Fruit fly (Drosophila melanogaster) whole organism, embryonic: Measurements from ENCODE around the gene Charon.
A peak's percentile ranks its signal among the peaks of the same experiment; 100 is the strongest.

Experiments used
- Aef1 ChIP-seq: fragments of 200-800 bp; sonication (Bioruptor generic); IDR thresholded peaks from 3 replicates; pipeline ENCODE4 v1.3.6; 2022; ENCODE audit warnings: missing biosample characterization, missing genetic modification characterization
- Asciz ChIP-seq: fragments of 200-800 bp; sonication (Bioruptor generic); optimal IDR thresholded peaks from 2 replicates; lab custom pipeline; 2017; ENCODE audit warnings: missing biosample characterization, mild to moderate bottlenecking, missing genetic modification characterization, missing genetic modification reagents
- Awh ChIP-seq: fragments of 200-800 bp; sonication (Bioruptor generic); IDR thresholded peaks from 2 replicates; pipeline ENCODE4, ENCODE4 v1.3.6; 2022; ENCODE audit warnings: missing biosample characterization, missing genetic modification characterization
- Blimp-1 ChIP-seq: fragments of 200-800 bp; sonication (Bioruptor generic); optimal IDR thresholded peaks from 3 replicates; lab custom pipeline; 2018; ENCODE audit warnings: missing biosample characterization, missing genetic modification characterization, mild to moderate bottlenecking, moderate library complexity, missing genetic modification reagents
- CG10147 ChIP-seq: fragments of 200-800 bp; sonication (Bioruptor generic); optimal IDR thresholded peaks from 2 replicates; lab custom pipeline; 2019; ENCODE audit warnings: missing biosample characterization, mild to moderate bottlenecking, missing genetic modification characterization, moderate library complexity
- CG10654 ChIP-seq: fragments of 200-800 bp; sonication (Bioruptor generic); optimal IDR thresholded peaks from 2 replicates; lab custom pipeline; 2016; ENCODE audit warnings: missing biosample characterization, missing genetic modification characterization
- CG10979 ChIP-seq: fragments of 200-800 bp; sonication (Bioruptor generic); optimal IDR thresholded peaks from 2 replicates; lab custom pipeline; 2018; ENCODE audit warnings: missing biosample characterization, mild to moderate bottlenecking, missing genetic modification characterization, moderate library complexity
- CG12236 ChIP-seq: fragments of 200-800 bp; sonication (Bioruptor generic); optimal IDR thresholded peaks from 2 replicates; lab custom pipeline; 2016; ENCODE audit warnings: missing biosample characterization, missing genetic modification characterization
- CG12942 ChIP-seq: fragments of 200-800 bp; sonication (Bioruptor generic); optimal IDR thresholded peaks from 3 replicates; lab custom pipeline; 2016; ENCODE audit warnings: missing biosample characterization, missing genetic modification characterization
- CG15514 ChIP-seq: fragments of 200-800 bp; sonication (Bioruptor generic); optimal IDR thresholded peaks from 3 replicates; lab custom pipeline; 2017; ENCODE audit warnings: missing biosample characterization, missing genetic modification characterization, mild to moderate bottlenecking, moderate library complexity, missing genetic modification reagents
- CG16815 ChIP-seq: fragments of 200-800 bp; sonication (Bioruptor generic); optimal IDR thresholded peaks from 3 replicates; lab custom pipeline; 2017; ENCODE audit warnings: missing biosample characterization, mild to moderate bottlenecking, missing genetic modification characterization
- CG18619 ChIP-seq: fragments of 200-800 bp; sonication (Bioruptor generic); optimal IDR thresholded peaks from 3 replicates; lab custom pipeline; 2017; ENCODE audit warnings: missing biosample characterization, mild to moderate bottlenecking, missing genetic modification characterization
- CG2120 ChIP-seq: fragments of 200-800 bp; sonication (Bioruptor generic); optimal IDR thresholded peaks from 3 replicates; lab custom pipeline; 2016; ENCODE audit warnings: missing biosample characterization, missing genetic modification characterization
- CG32767 ChIP-seq: fragments of 200-800 bp; sonication (Bioruptor generic); IDR thresholded peaks from 2 replicates; pipeline ENCODE4 v1.3.6; 2022; ENCODE audit warnings: missing biosample characterization, missing genetic modification characterization
- CG33213 ChIP-seq: fragments of 200-800 bp; sonication (Bioruptor generic); optimal IDR thresholded peaks from 3 replicates; lab custom pipeline; 2016; ENCODE audit warnings: missing biosample characterization, missing genetic modification characterization
- CG3407 ChIP-seq: fragments of 200-800 bp; sonication (Bioruptor generic); optimal IDR thresholded peaks from 2 replicates; lab custom pipeline; 2018; ENCODE audit warnings: missing biosample characterization, mild to moderate bottlenecking, missing genetic modification characterization
- CG6854 ChIP-seq: fragments of 200-800 bp; sonication (Bioruptor generic); optimal IDR thresholded peaks from 3 replicates; lab custom pipeline; 2017; ENCODE audit warnings: missing biosample characterization, mild to moderate bottlenecking, missing genetic modification characterization
- CG7963 ChIP-seq: fragments of 200-800 bp; sonication (Bioruptor generic); IDR thresholded peaks from 3 replicates; pipeline ENCODE4 v1.3.6; 2022; ENCODE audit warnings: missing biosample characterization, missing genetic modification characterization; ENCODE audit not compliant: partially characterized antibody
- CG8290 ChIP-seq, 3 experiments: fragments of 200-800 bp; sonication (Bioruptor generic); optimal IDR thresholded peaks; 2 replicates each; lab custom pipeline; 2016 to 2019; ENCODE audit warnings: missing biosample characterization in 3 of 3, missing genetic modification characterization in 3 of 3, mild to moderate bottlenecking in 2 of 3, moderate library complexity in 1 of 3
- CG8924 ChIP-seq: fragments of 200-800 bp; optimal IDR thresholded peaks from 3 replicates; lab custom pipeline; 2019; ENCODE audit warnings: missing biosample characterization, mild to moderate bottlenecking, missing genetic modification characterization, moderate library complexity
- CHES-1-like ChIP-seq: fragments of 200-800 bp; sonication (Bioruptor generic); optimal IDR thresholded peaks from 2 replicates; lab custom pipeline; 2016; ENCODE audit warnings: missing biosample characterization, missing genetic modification characterization
- Dad ChIP-seq: fragments of 200-800 bp; sonication (Bioruptor generic); optimal IDR thresholded peaks from 3 replicates; lab custom pipeline; 2016; ENCODE audit warnings: missing biosample characterization, missing genetic modification characterization
- Dip2 ChIP-seq: fragments of 200-800 bp; sonication (Bioruptor generic); IDR thresholded peaks from 2 replicates; pipeline ENCODE4 v1.3.6; 2022; ENCODE audit warnings: missing biosample characterization, missing genetic modification characterization
- Ets97D ChIP-seq: fragments of 200-800 bp; sonication (Bioruptor generic); optimal IDR thresholded peaks from 3 replicates; lab custom pipeline; 2016; ENCODE audit warnings: missing biosample characterization, missing genetic modification characterization
- HLH4C ChIP-seq: fragments of 200-800 bp; sonication (Bioruptor generic); IDR thresholded peaks from 3 replicates; pipeline ENCODE4 v1.3.6; 2022; ENCODE audit warnings: missing biosample characterization, missing genetic modification characterization; ENCODE audit not compliant: partially characterized antibody
- Hr51 ChIP-seq, 2 experiments: fragments of 200-800 bp; sonication (Bioruptor generic); optimal IDR thresholded peaks; 2 replicates in 1 of 2; 3 replicates in 1 of 2; lab custom pipeline; 2016 to 2018; ENCODE audit warnings: missing biosample characterization in 2 of 2, missing genetic modification characterization in 2 of 2, mild to moderate bottlenecking in 1 of 2, moderate library complexity in 1 of 2
- Hsf ChIP-seq: fragments of 200-800 bp; sonication (Bioruptor generic); optimal IDR thresholded peaks from 3 replicates; lab custom pipeline; 2016; ENCODE audit warnings: missing biosample characterization, missing genetic modification characterization
- NfI ChIP-seq: fragments of 200-800 bp; sonication (Bioruptor generic); optimal IDR thresholded peaks from 3 replicates; lab custom pipeline; 2018; ENCODE audit warnings: missing biosample characterization, mild to moderate bottlenecking, missing genetic modification characterization, moderate library complexity
- Opbp ChIP-seq: fragments of 200-800 bp; sonication (Bioruptor generic); IDR thresholded peaks from 3 replicates; pipeline ENCODE4 v1.3.6; 2022; ENCODE audit warnings: missing biosample characterization, missing genetic modification characterization; ENCODE audit not compliant: partially characterized antibody
- Sry-β ChIP-seq: fragments of 200-800 bp; sonication (Bioruptor generic); optimal IDR thresholded peaks from 2 replicates; lab custom pipeline; 2018; ENCODE audit warnings: missing biosample characterization, mild to moderate bottlenecking, missing genetic modification characterization, moderate library complexity
- Xbp1 ChIP-seq: fragments of 200-800 bp; sonication (Bioruptor generic); optimal IDR thresholded peaks from 3 replicates; lab custom pipeline; 2016; ENCODE audit warnings: missing biosample characterization, mild to moderate bottlenecking, missing genetic modification characterization
- aop ChIP-seq: fragments of 200-800 bp; sonication (Bioruptor generic); IDR thresholded peaks from 2 replicates; pipeline ENCODE4 v1.3.6; 2022; ENCODE audit warnings: missing biosample characterization, missing genetic modification characterization
- bcd ChIP-seq: fragments of 200-800 bp; sonication (Bioruptor generic); optimal IDR thresholded peaks from 2 replicates; lab custom pipeline; 2017; ENCODE audit warnings: missing biosample characterization, mild to moderate bottlenecking, missing genetic modification characterization
- ci ChIP-seq: fragments of 200-800 bp; sonication (Bioruptor generic); IDR thresholded peaks from 3 replicates; pipeline ENCODE4 v1.3.6; 2022; ENCODE audit warnings: missing biosample characterization, missing genetic modification characterization
- crc ChIP-seq: fragments of 200-800 bp; sonication (Bioruptor generic); optimal IDR thresholded peaks from 2 replicates; lab custom pipeline; 2016; ENCODE audit warnings: missing biosample characterization, missing genetic modification characterization
- danr ChIP-seq: fragments of 200-800 bp; sonication (Bioruptor generic); IDR thresholded peaks from 2 replicates; pipeline ENCODE4 v1.3.6; 2022; ENCODE audit warnings: missing biosample characterization, missing genetic modification characterization
- dimm ChIP-seq: fragments of 200-800 bp; sonication (Bioruptor generic); IDR thresholded peaks from 2 replicates; pipeline ENCODE4 v1.3.6; 2022; ENCODE audit warnings: missing biosample characterization, missing genetic modification characterization
- disco-r ChIP-seq: fragments of 200-800 bp; sonication (Bioruptor generic); optimal IDR thresholded peaks from 2 replicates; lab custom pipeline; 2016; ENCODE audit warnings: missing biosample characterization, missing genetic modification characterization
- dmrt11E ChIP-seq: fragments of 200-800 bp; sonication (Bioruptor generic); optimal IDR thresholded peaks from 3 replicates; lab custom pipeline; 2018; ENCODE audit warnings: missing biosample characterization, mild to moderate bottlenecking, missing genetic modification characterization, moderate library complexity
- lola ChIP-seq, 3 experiments: fragments of >200 bp in 2 of 3; fragments of 200-800 bp in 1 of 3; sonication (Bioruptor generic) in 1 of 3; optimal IDR thresholded peaks; 2 replicates each; lab custom pipeline; 2017 to 2019; ENCODE audit warnings: missing biosample characterization in 3 of 3, missing genetic modification characterization in 3 of 3, mild to moderate bottlenecking in 1 of 3, moderate library complexity in 1 of 3
- lov ChIP-seq, 2 experiments: fragments of 200-800 bp in 1 of 2; fragments of >200 bp in 1 of 2; sonication (Bioruptor generic) in 1 of 2; IDR thresholded peaks in 1 of 2; optimal IDR thresholded peaks in 1 of 2; 2 replicates in 1 of 2; 3 replicates in 1 of 2; pipeline versions ENCODE4 v1.3.6 to Lab custom; 2017 to 2022; ENCODE audit warnings: missing biosample characterization in 1 of 2, missing genetic modification characterization in 1 of 2
- org-1 ChIP-seq: fragments of 200-800 bp; sonication (Bioruptor generic); optimal IDR thresholded peaks from 2 replicates; lab custom pipeline; 2017; ENCODE audit warnings: missing biosample characterization, missing genetic modification characterization
- otp ChIP-seq: fragments of 200-800 bp; sonication (Bioruptor generic); IDR thresholded peaks from 3 replicates; pipeline ENCODE4, ENCODE4 v1.3.6; 2022; ENCODE audit warnings: missing biosample characterization, missing genetic modification characterization
- row ChIP-seq: fragments of 200-800 bp; sonication (Bioruptor generic); IDR thresholded peaks from 3 replicates; pipeline ENCODE4 v1.3.6; 2022; ENCODE audit warnings: missing biosample characterization, missing genetic modification characterization
- shn ChIP-seq: fragments of 200-800 bp; sonication (Bioruptor generic); optimal IDR thresholded peaks from 3 replicates; lab custom pipeline; 2016; ENCODE audit warnings: missing biosample characterization, missing genetic modification characterization
- slbo ChIP-seq: fragments of 200-800 bp; sonication (Bioruptor generic); IDR thresholded peaks from 2 replicates; pipeline ENCODE4 v1.3.6; 2022; ENCODE audit warnings: missing biosample characterization, missing genetic modification characterization
- slou ChIP-seq: fragments of 200-800 bp; sonication (Bioruptor generic); optimal IDR thresholded peaks from 3 replicates; lab custom pipeline; 2016; ENCODE audit warnings: missing biosample characterization, missing genetic modification characterization
- sob ChIP-seq: fragments of 200-800 bp; sonication (Bioruptor generic); IDR thresholded peaks from 2 replicates; pipeline ENCODE4 v1.3.6; 2022; ENCODE audit warnings: missing biosample characterization, missing genetic modification characterization
- sr ChIP-seq: fragments of 200-800 bp; sonication (Bioruptor generic); IDR thresholded peaks from 3 replicates; pipeline ENCODE4 v1.3.6; 2022; ENCODE audit warnings: missing biosample characterization, missing genetic modification characterization
- vnd ChIP-seq: fragments of 200-800 bp; sonication (Bioruptor generic); IDR thresholded peaks from 3 replicates; pipeline ENCODE4 v1.3.6; 2022; ENCODE audit warnings: missing biosample characterization, missing genetic modification characterization; ENCODE audit not compliant: partially characterized antibody

Gene Charon

dm6 chr2L:1177522-1177921 lies 4.9 kb upstream of the Charon start, which contains the start of gene CG4896 (continued):
- TF ChIP-seq CG8924 (tag; lab: Kevin White, UChicago), result no peak
- TF ChIP-seq Xbp1, result peak; percentile 19
- TF ChIP-seq Awh (GFP tag; lab: Robert Waterston, UW), result no peak
- no peak for TF ChIP-seq CG16815
- TF ChIP-seq CG10654 (GFP tag; lab: Kevin White, UChicago), result no peak
- peak; percentile 27; the same call in 1 of the 3 replicates for TF ChIP-seq row
- peak; percentile 66; the same call in 2 of the 3 replicates for TF ChIP-seq CG7963 (GFP tag; lab: Robert Waterston, UW)
- TF ChIP-seq Asciz (GFP tag; lab: Kevin White, UChicago), result no peak
- no peak for TF ChIP-seq crc (GFP tag; lab: Kevin White, UChicago)
- no peak for TF ChIP-seq CG12942 (GFP tag; lab: Kevin White, UChicago)
- peak; percentile 60 for TF ChIP-seq CG8290 (GFP tag; optimal IDR thresholded peaks at IDR 0.05; lab: Kevin White, UChicago)
- peak in 1 of 2 experiments; percentile 89 for TF ChIP-seq CG8290 (tag; optimal IDR thresholded peaks at IDR 0.05; lab: Kevin White, UChicago)
- peak; percentile 66 for TF ChIP-seq HLH4C (GFP tag; lab: Robert Waterston, UW)
- TF ChIP-seq slou (GFP tag; lab: Kevin White, UChicago), result no peak
- no peak for TF ChIP-seq Hsf (GFP tag; lab: Kevin White, UChicago)
- TF ChIP-seq Hr51 (GFP tag; optimal IDR thresholded peaks at IDR 0.05; lab: Kevin White, UChicago), result no peak
- TF ChIP-seq CG12236 (GFP tag; lab: Kevin White, UChicago), result no peak
- TF ChIP-seq lov (optimal IDR thresholded peaks at IDR 0.05; lab: Kevin White, UChicago), result no peak
- no peak for TF ChIP-seq lov (GFP tag; IDR thresholded peaks at IDR 0.05; lab: Robert Waterston, UW)
- no peak for TF ChIP-seq sob (GFP tag; lab: Robert Waterston, UW)
- TF ChIP-seq slbo (GFP tag; lab: Robert Waterston, UW), result peak; percentile 61
- TF ChIP-seq Aef1 (GFP tag; lab: Robert Waterston, UW), result no peak
- TF ChIP-seq org-1, result no peak
- TF ChIP-seq Opbp (GFP tag; lab: Robert Waterston, UW), result peak; percentile 83
- no peak for TF ChIP-seq NfI (GFP tag; lab: Kevin White, UChicago)
- TF ChIP-seq vnd, result peak; percentile 38; the same call in 1 of the 3 replicates
- TF ChIP-seq Ets97D (GFP tag; lab: Kevin White, UChicago), result peak; percentile 51
- peak; percentile 49; the same call in 1 of the 3 replicates for TF ChIP-seq ci (GFP tag; lab: Robert Waterston, UW)
- no peak for TF ChIP-seq CG18619 (GFP tag; lab: Kevin White, UChicago)
- TF ChIP-seq CG32767 (GFP tag; lab: Robert Waterston, UW), result no peak
- TF ChIP-seq Blimp-1 (GFP tag; lab: Kevin White, UChicago), result no peak
- no peak for TF ChIP-seq CG3407
- TF ChIP-seq Dip2 (GFP tag; lab: Robert Waterston, UW), result no peak
- TF ChIP-seq danr (GFP tag; lab: Robert Waterston, UW), result no peak
- no peak for TF ChIP-seq Dad (GFP tag; lab: Kevin White, UChicago)
- TF ChIP-seq shn (GFP tag; lab: Kevin White, UChicago), result peak; percentile 10
- no peak for TF ChIP-seq dimm
- TF ChIP-seq aop (GFP tag; lab: Robert Waterston, UW), result no peak
- no peak for TF ChIP-seq CG2120 (GFP tag; lab: Kevin White, UChicago)
- no peak for TF ChIP-seq dmrt11E (tag; lab: Kevin White, UChicago)
- no peak for TF ChIP-seq CG10979 (tag; lab: Kevin White, UChicago)
- TF ChIP-seq lola (GFP tag; optimal IDR thresholded peaks at IDR 0.05; lab: Kevin White, UChicago), result no peak
- TF ChIP-seq CG6854 (GFP tag; lab: Kevin White, UChicago), result no peak
- TF ChIP-seq sr (GFP tag; lab: Robert Waterston, UW), result no peak
- TF ChIP-seq disco-r (GFP tag; lab: Kevin White, UChicago), result no peak
- TF ChIP-seq CG10147, result no peak
- no peak for TF ChIP-seq otp (GFP tag; lab: Robert Waterston, UW)
- no peak for TF ChIP-seq bcd (GFP tag; lab: Kevin White, UChicago)
- TF ChIP-seq CG33213 (GFP tag; lab: Kevin White, UChicago), result peak; percentile 18
- peak; percentile 61 for TF ChIP-seq CG15514 (GFP tag; lab: Kevin White, UChicago)
- TF ChIP-seq CHES-1-like (GFP tag; lab: Kevin White, UChicago), result no peak
- no peak for TF ChIP-seq Sry-β (GFP tag; lab: Kevin White, UChicago)
